Worm (Caenorhabditis elegans): ENCODE measurements around the gene inx-6.

- TF ChIP-seq mdl-1 (tag; optimal IDR thresholded peaks at IDR 0.05) (no peak), egl-27 (tag; optimal IDR thresholded peaks at IDR 0.05) (no peak), fkh-10 (GFP tag; optimal IDR thresholded peaks at IDR 0.05) (no peak), nhr-237 (tag; optimal IDR thresholded peaks at IDR 0.05) (no peak), pqm-1 (tag; optimal IDR thresholded peaks at IDR 0.05) (peak; percentile 75), nhr-77 (tag; optimal IDR thresholded peaks at IDR 0.05) (no peak), skn-1 (tag; optimal IDR thresholded peaks at IDR 0.05) (no peak), zag-1 (tag; optimal IDR thresholded peaks at IDR 0.05) (no peak), fkh-2 (tag; optimal IDR thresholded peaks at IDR 0.05) (no peak)
Observed at ce11 chrIV:12698880-12699279, 47.5 kb upstream of the inx-6 start.
